Worm (Caenorhabditis elegans) whole organism, L4/young adult: ENCODE data around the gene flp-9.

Experiments used
- W03F9.2 ChIP-seq: fragments of 150-350 bp; optimal IDR thresholded peaks from 2 replicates; lab custom pipeline; 2014; ENCODE audit warnings: missing biosample characterization, missing genetic modification characterization
- him-1 ChIP-seq: sonication (generic microtip); optimal IDR thresholded peaks from 2 replicates; lab custom pipeline; 2016; ENCODE audit warnings: missing genotype, missing genetic modification reagents, missing genetic modification characterization, missing compliant biosample characterization

DNA sequence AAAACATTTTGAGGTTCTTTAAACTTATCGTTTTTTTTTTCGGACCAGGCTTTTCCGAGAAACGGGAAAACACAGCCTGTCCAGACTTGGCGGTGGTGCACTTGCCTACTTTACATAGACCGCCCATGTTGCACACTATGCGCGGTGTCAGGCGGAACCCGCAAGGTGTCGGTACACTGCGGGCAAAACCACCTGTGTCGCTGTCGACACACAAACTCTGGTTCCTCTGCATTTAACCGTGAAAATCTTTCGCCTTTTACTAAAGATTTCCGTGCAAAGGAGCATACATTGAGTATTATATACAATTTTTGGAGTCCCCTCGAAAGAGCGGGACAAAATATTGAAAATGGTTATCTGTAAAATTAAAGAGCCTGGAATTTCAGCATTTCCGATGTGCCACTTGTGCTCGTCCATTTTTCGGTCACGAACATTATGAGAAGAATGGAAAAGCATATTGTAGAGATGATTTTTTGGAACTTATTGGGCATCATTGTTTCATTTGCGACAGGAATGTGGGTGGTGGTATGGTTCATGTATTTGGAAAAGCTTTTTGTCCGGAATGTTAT, 38.1 kb upstream of the flp-9 start:
- TF ChIP-seq him-1 (tag; lab: Kevin White, UChicago), result no peak
- TF ChIP-seq W03F9.2 (tag; lab: Kevin White, UChicago), result no peak
